Fruit fly (Drosophila melanogaster) ovary, adult (tissue): ENCODE data around the gene Hsp60B.

Experiments
- CG17801 ChIP-seq: fragments of 200-800 bp; optimal IDR thresholded peaks from 2 replicates; lab custom pipeline; 2019; ENCODE audit warnings: missing biosample characterization, mild to moderate bottlenecking, missing genetic modification characterization, moderate library complexity; ENCODE audit not compliant: partially characterized antibody

The Hsp60B gene

dm6 chr2L:717783-718182 lies 10.4 kb upstream of the Hsp60B start:
- TF ChIP-seq CG17801 (GFP tag; lab: Kevin White, UChicago): no peak

dm6 chr2L:718280-718871 lies 9.8 kb upstream of the Hsp60B start:
- TF ChIP-seq CG17801 (GFP tag; lab: Kevin White, UChicago): no peak

- no peak for TF ChIP-seq CG17801 (GFP tag; lab: Kevin White, UChicago)
These were observed 6.4 kb upstream of the Hsp60B start for dm6 chr2L:721757-722156.

dm6 chr2L:722912-723311 lies 5.2 kb upstream of the Hsp60B start:
- TF ChIP-seq CG17801 (GFP tag; lab: Kevin White, UChicago): no peak

- TF ChIP-seq CG17801 (GFP tag; lab: Kevin White, UChicago): no peak
These were observed 4.2 kb upstream of the Hsp60B start for dm6 chr2L:723799-724531.

dm6 chr2L:724746-725145 lies 3.4 kb upstream of the Hsp60B start:
- no peak for TF ChIP-seq CG17801 (GFP tag; lab: Kevin White, UChicago)

- no peak for TF ChIP-seq CG17801 (GFP tag; lab: Kevin White, UChicago)
These were observed 3.9 kb downstream of the Hsp60B start for dm6 chr2L:732105-732504.

- no peak for TF ChIP-seq CG17801 (GFP tag; lab: Kevin White, UChicago)
These were observed 6.0 kb downstream of the Hsp60B start for dm6 chr2L:734120-734519.

dm6 chr2L:735772-736171 lies 7.6 kb downstream of the Hsp60B start:
- TF ChIP-seq CG17801 (GFP tag; lab: Kevin White, UChicago): no peak

dm6 chr2L:740031-740430 lies 11.9 kb downstream of the Hsp60B start:
- TF ChIP-seq CG17801 (GFP tag; lab: Kevin White, UChicago): no peak

dm6 chr2L:744295-744694 lies 16.1 kb downstream of the Hsp60B start, which contains the start of gene Eaat2:
Gene Eaat2, minus strand, starts transcription at chr2L:744395.
- no peak for TF ChIP-seq CG17801 (GFP tag; lab: Kevin White, UChicago)

- no peak for TF ChIP-seq CG17801 (GFP tag; lab: Kevin White, UChicago)
These were observed 17.6 kb downstream of the Hsp60B start for dm6 chr2L:745785-746184.

- no peak for TF ChIP-seq CG17801 (GFP tag; lab: Kevin White, UChicago)
These were observed 21.5 kb downstream of the Hsp60B start, which contains the start of gene GABA-B-R3 for dm6 chr2L:749645-750044. Gene GABA-B-R3, plus strand, starts transcription at chr2L:749945.

dm6 chr2L:750299-750698 lies 22.1 kb downstream of the Hsp60B start:
- TF ChIP-seq CG17801 (GFP tag; lab: Kevin White, UChicago): no peak

dm6 chr2L:773247-773646 lies 45.1 kb downstream of the Hsp60B start, which contains the start of gene CG12506:
Gene CG12506, plus strand, starts transcription at chr2L:773547.
- TF ChIP-seq CG17801 (GFP tag; lab: Kevin White, UChicago): no peak

- TF ChIP-seq CG17801 (GFP tag; lab: Kevin White, UChicago): no peak
These were observed 48.1 kb downstream of the Hsp60B start, which contains the start of gene CG13946 for dm6 chr2L:776236-776635. Gene CG13946, plus strand, starts transcription at chr2L:776536.
